Fruit fly (Drosophila melanogaster): ENCODE data around the gene CG33688.
A peak's percentile ranks its signal among the peaks of the same experiment; 100 is the strongest.

The CG33688 gene

DNA sequence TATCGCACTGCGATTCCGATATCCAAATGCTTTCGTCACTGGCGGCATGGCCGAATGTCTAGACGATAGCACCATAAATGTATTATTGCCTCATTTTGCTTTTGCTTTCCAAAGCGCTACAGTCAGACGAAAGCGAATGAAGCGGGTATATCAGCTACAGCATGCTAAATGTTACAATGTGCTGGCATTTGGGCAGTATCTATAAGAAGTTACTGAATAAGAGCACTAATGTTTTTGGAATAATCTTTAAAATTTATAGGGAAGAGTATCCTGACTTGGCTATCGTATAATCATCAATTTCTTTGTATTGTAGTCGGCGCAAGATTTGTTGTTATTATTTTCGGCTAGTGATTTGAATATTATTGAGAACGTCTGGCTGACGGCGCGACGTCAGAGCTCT is 4.2 kb downstream of the CG33688 start (continued):
- TF ChIP-seq Rfx (GFP tag; IDR thresholded peaks at IDR 0.05) (peak; percentile 96), CG17829 (tag; optimal IDR thresholded peaks at IDR 0.05) (peak; percentile 55), grn (GFP tag; optimal IDR thresholded peaks at IDR 0.05) (no peak), tup (GFP tag; optimal IDR thresholded peaks at IDR 0.05) (peak; percentile 32), knrl (GFP tag; IDR thresholded peaks at IDR 0.05; ENCODE audit: partially characterized antibody) (no peak), CG9876 (GFP tag; optimal IDR thresholded peaks at IDR 0.05) (peak; percentile 38), Dbx (GFP tag; IDR thresholded peaks at IDR 0.05) (peak; percentile 89), ERR (GFP tag; optimal IDR thresholded peaks at IDR 0.05) (peak; percentile 41), Fer3 (tag; optimal IDR thresholded peaks at IDR 0.05) (peak; percentile 91), CG12155 (GFP tag; optimal IDR thresholded peaks at IDR 0.05) (peak; percentile 66), gsb (GFP tag; IDR thresholded peaks at IDR 0.05) (peak; percentile 84), CG4328 (GFP tag; optimal IDR thresholded peaks at IDR 0.05) (peak; percentile 7), inv (GFP tag; IDR thresholded peaks at IDR 0.05; ENCODE audit: partially characterized antibody) (no peak), CG3847 (GFP tag; IDR thresholded peaks at IDR 0.05) (peak; percentile 84), CG7987 (GFP tag; optimal IDR thresholded peaks at IDR 0.05) (peak; percentile 25), CG18599 (GFP tag; optimal IDR thresholded peaks at IDR 0.05) (peak; percentile 90), CG1647 (GFP tag; optimal IDR thresholded peaks at IDR 0.05) (peak; percentile 62), D19A (tag; optimal IDR thresholded peaks at IDR 0.05) (peak; percentile 91), CG6791 (GFP tag; IDR thresholded peaks at IDR 0.05; ENCODE audit: partially characterized antibody) (no peak), CG4707 (GFP tag; optimal IDR thresholded peaks at IDR 0.05) (no peak), CG8944 (GFP tag; optimal IDR thresholded peaks at IDR 0.05) (peak; percentile 77), sna (GFP tag; IDR thresholded peaks at IDR 0.05; ENCODE audit: partially characterized antibody) (no peak), CG34224 (GFP tag; IDR thresholded peaks at IDR 0.05; ENCODE audit: partially characterized antibody) (no peak), btn (GFP tag; optimal IDR thresholded peaks at IDR 0.05) (peak; percentile 42), phol (tag; optimal IDR thresholded peaks at IDR 0.05) (peak; percentile 68), CG7963 (GFP tag; IDR thresholded peaks at IDR 0.05; ENCODE audit: partially characterized antibody) (no peak), Ravus (GFP tag; IDR thresholded peaks at IDR 0.05) (peak; percentile 67)

DNA sequence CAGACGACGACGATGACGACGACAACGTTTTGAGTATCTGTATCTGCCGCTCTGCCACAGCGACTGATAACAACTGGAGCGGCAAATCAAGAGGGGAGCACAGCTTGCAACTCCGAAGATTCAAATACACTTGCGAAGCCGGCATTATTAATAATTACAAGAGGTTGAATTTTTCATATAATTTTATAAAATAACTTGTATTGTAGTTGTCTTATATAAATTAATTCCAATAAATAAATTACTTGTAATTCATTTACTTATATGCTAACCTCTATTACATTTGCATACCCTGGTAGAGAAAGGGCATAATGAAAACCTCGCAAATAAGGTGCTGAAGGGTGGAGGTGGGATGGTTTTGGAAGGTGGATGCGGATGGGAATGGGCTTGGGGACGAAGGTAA is 5.1 kb downstream of the CG33688 start:
- peak; percentile 3 for TF ChIP-seq lbe (GFP tag; optimal IDR thresholded peaks at IDR 0.05)
- TF ChIP-seq CG15073 (GFP tag; optimal IDR thresholded peaks at IDR 0.05) = no peak
- no peak for TF ChIP-seq CG18011 (GFP tag; optimal IDR thresholded peaks at IDR 0.05)
- TF ChIP-seq D19A (tag; optimal IDR thresholded peaks at IDR 0.05) = peak; percentile 53
- TF ChIP-seq CG4617 (GFP tag; optimal IDR thresholded peaks at IDR 0.05; ENCODE audit: borderline replicate concordance) = no peak
- TF ChIP-seq CG11398 (GFP tag; optimal IDR thresholded peaks at IDR 0.05) = no peak
- 0 out of 2 replicates have a peak, but pooled peaks have one; percentile 23 for TF ChIP-seq Drgx (GFP tag; IDR thresholded peaks at IDR 0.05)
- TF ChIP-seq CG15514 (GFP tag; optimal IDR thresholded peaks at IDR 0.05) = no peak
- no peak for TF ChIP-seq wek (GFP tag; optimal IDR thresholded peaks at IDR 0.05)
- TF ChIP-seq al (GFP tag; IDR thresholded peaks at IDR 0.05) = no peak
- no peak for TF ChIP-seq trem (tag; optimal IDR thresholded peaks at IDR 0.05)
- TF ChIP-seq nom (GFP tag; optimal IDR thresholded peaks at IDR 0.05) = peak; percentile 6
- no peak for TF ChIP-seq CG8478 (optimal IDR thresholded peaks at IDR 0.05)
- TF ChIP-seq corto (GFP tag; optimal IDR thresholded peaks at IDR 0.05) = peak; percentile 31

Measured in whole organism, embryonic.